Fruit fly (Drosophila melanogaster) whole organism, embryonic: ENCODE measurements around the gene CG10011.

Source experiments
- B-H2 ChIP-seq: fragments of 200-800 bp; sonication (Bioruptor generic); optimal IDR thresholded peaks from 2 replicates; lab custom pipeline; 2018; ENCODE audit warnings: missing biosample characterization, mild to moderate bottlenecking, missing genetic modification characterization
- CG10366 ChIP-seq: fragments of 200-800 bp; sonication (Bioruptor generic); IDR thresholded peaks from 2 replicates; pipeline ENCODE4 v1.3.6; 2022; ENCODE audit warnings: missing biosample characterization, missing genetic modification characterization
- CG11456 ChIP-seq: fragments of 200-800 bp; sonication (Bioruptor generic); IDR thresholded peaks from 3 replicates; pipeline ENCODE4 v1.3.6; 2022; ENCODE audit warnings: missing biosample characterization, missing genetic modification characterization
- CG12219 ChIP-seq: fragments of 200-800 bp; sonication (Bioruptor generic); optimal IDR thresholded peaks from 3 replicates; lab custom pipeline; 2018; ENCODE audit warnings: missing biosample characterization, mild to moderate bottlenecking, missing genetic modification characterization
- CG12769 ChIP-seq: fragments of 200-800 bp; sonication (Bioruptor generic); optimal IDR thresholded peaks from 2 replicates; lab custom pipeline; 2019; ENCODE audit warnings: missing biosample characterization, mild to moderate bottlenecking, missing genetic modification characterization, moderate library complexity
- CG15073 ChIP-seq: fragments of 200-800 bp; sonication (Bioruptor generic); optimal IDR thresholded peaks from 2 replicates; lab custom pipeline; 2016; ENCODE audit warnings: missing biosample characterization, missing genetic modification characterization
- CG15269 ChIP-seq: fragments of 200-800 bp; sonication (Bioruptor generic); optimal IDR thresholded peaks from 2 replicates; lab custom pipeline; 2018; ENCODE audit warnings: missing biosample characterization, mild to moderate bottlenecking, missing genetic modification characterization, moderate library complexity
- CG1529 ChIP-seq: fragments of 200-800 bp; sonication (Bioruptor generic); optimal IDR thresholded peaks from 3 replicates; lab custom pipeline; 2018; ENCODE audit warnings: missing biosample characterization, missing genetic modification characterization
- CG17568 ChIP-seq: fragments of 200-800 bp; sonication (Bioruptor generic); optimal IDR thresholded peaks from 2 replicates; lab custom pipeline; 2018; ENCODE audit warnings: missing biosample characterization, mild to moderate bottlenecking, missing genetic modification characterization, moderate library complexity
- CG2202 ChIP-seq: fragments of 200-800 bp; sonication (Bioruptor generic); optimal IDR thresholded peaks from 2 replicates; lab custom pipeline; 2018; ENCODE audit warnings: missing biosample characterization, mild to moderate bottlenecking, missing genetic modification characterization
- CG32772 ChIP-seq: fragments of 200-800 bp; sonication (Bioruptor generic); IDR thresholded peaks from 2 replicates; pipeline ENCODE4 v1.3.6; 2022; ENCODE audit warnings: missing biosample characterization, missing genetic modification characterization
- CG33213 ChIP-seq: fragments of 200-800 bp; sonication (Bioruptor generic); optimal IDR thresholded peaks from 3 replicates; lab custom pipeline; 2016; ENCODE audit warnings: missing biosample characterization, missing genetic modification characterization
- CG43689 ChIP-seq: fragments of 200-800 bp; sonication (Bioruptor generic); IDR thresholded peaks from 2 replicates; pipeline ENCODE4 v1.3.6; 2022; ENCODE audit warnings: missing biosample characterization, missing genetic modification characterization
- CG4404 ChIP-seq: fragments of 200-800 bp; sonication (Bioruptor generic); IDR thresholded peaks from 2 replicates; pipeline ENCODE4 v1.3.6; 2022; ENCODE audit warnings: missing biosample characterization, missing genetic modification characterization
- CG4854 ChIP-seq: fragments of 200-800 bp; sonication (Bioruptor generic); optimal IDR thresholded peaks from 2 replicates; lab custom pipeline; 2016; ENCODE audit warnings: missing biosample characterization, missing genetic modification characterization, inconsistent platforms
- CG6654 ChIP-seq: fragments of 200-800 bp; sonication (Bioruptor generic); optimal IDR thresholded peaks from 2 replicates; lab custom pipeline; 2017; ENCODE audit warnings: missing biosample characterization, mild to moderate bottlenecking, missing genetic modification characterization
- CG9817 ChIP-seq: fragments of 200-800 bp; sonication (Bioruptor generic); optimal IDR thresholded peaks from 2 replicates; lab custom pipeline; 2018; ENCODE audit warnings: missing biosample characterization, mild to moderate bottlenecking, missing genetic modification characterization, moderate library complexity
- CoRest ChIP-seq: fragments of 200-800 bp; sonication (Bioruptor generic); optimal IDR thresholded peaks from 3 replicates; lab custom pipeline; 2018; ENCODE audit warnings: missing biosample characterization, mild to moderate bottlenecking, missing genetic modification characterization, moderate library complexity
- Dad ChIP-seq: fragments of 200-800 bp; sonication (Bioruptor generic); optimal IDR thresholded peaks from 3 replicates; lab custom pipeline; 2016; ENCODE audit warnings: missing biosample characterization, missing genetic modification characterization
- Dfd ChIP-seq, 2 experiments: fragments of >200 bp; optimal IDR thresholded peaks; 2 replicates each; lab custom pipeline; 2017; ENCODE audit warnings: missing biosample characterization in 2 of 2, missing genetic modification characterization in 2 of 2
- Jarid2 ChIP-seq: fragments of 200-800 bp; sonication (Bioruptor generic); optimal IDR thresholded peaks from 3 replicates; lab custom pipeline; 2017; ENCODE audit warnings: mild to moderate bottlenecking, missing biosample characterization, missing genetic modification reagents, missing genetic modification characterization
- Pdp1 ChIP-seq, 2 experiments: fragments of 200-800 bp; sonication (Bioruptor generic); optimal IDR thresholded peaks; 3 replicates each; lab custom pipeline; 2016; ENCODE audit warnings: missing biosample characterization in 2 of 2, missing genetic modification characterization in 2 of 2, mild to moderate bottlenecking in 1 of 2, moderate library complexity in 1 of 2
- Six4 ChIP-seq: fragments of 200-800 bp; sonication (Bioruptor generic); optimal IDR thresholded peaks from 2 replicates; lab custom pipeline; 2016; ENCODE audit warnings: missing biosample characterization, missing genetic modification characterization
- Tbp ChIP-seq: fragments of >200 bp; optimal IDR thresholded peaks from 2 replicates; lab custom pipeline; 2018; ENCODE audit warnings: missing biosample characterization, missing genetic modification characterization
- Trl ChIP-seq, 3 experiments: fragments of >200 bp in 2 of 3; fragments of 200-800 bp in 1 of 3; sonication (Bioruptor generic) in 1 of 3; optimal IDR thresholded peaks; 2 replicates in 1 of 3; 3 replicates in 2 of 3; lab custom pipeline; 2016 to 2017; ENCODE audit warnings: missing biosample characterization in 1 of 3, missing genetic modification characterization in 1 of 3
- Usf ChIP-seq: fragments of 200-800 bp; sonication (Bioruptor generic); optimal IDR thresholded peaks from 2 replicates; lab custom pipeline; 2017; ENCODE audit warnings: missing genotype, missing biosample characterization, missing genetic modification characterization
- bowl ChIP-seq: fragments of 200-800 bp; sonication (Bioruptor generic); IDR thresholded peaks from 2 replicates; pipeline ENCODE4 v1.3.6; 2022; ENCODE audit warnings: missing biosample characterization, missing genetic modification characterization
- croc ChIP-seq: fragments of 200-800 bp; sonication (Bioruptor generic); conservative IDR thresholded peaks from 3 replicates; pipeline ENCODE4 v1.3.6; 2022; ENCODE audit warnings: missing biosample characterization, missing genetic modification characterization
- cwo ChIP-seq: fragments of 200-800 bp; sonication (Bioruptor generic); optimal IDR thresholded peaks from 3 replicates; lab custom pipeline; 2017; ENCODE audit warnings: missing biosample characterization, missing genetic modification characterization, mild to moderate bottlenecking, moderate library complexity, missing genetic modification reagents
- dan ChIP-seq: fragments of 200-800 bp; sonication (Bioruptor generic); IDR thresholded peaks from 2 replicates; pipeline ENCODE4 v1.3.6; 2022; ENCODE audit warnings: missing biosample characterization, missing genetic modification characterization
- ham ChIP-seq: fragments of 200-800 bp; sonication (Bioruptor generic); IDR thresholded peaks from 2 replicates; pipeline ENCODE4 v1.3.6; 2022; ENCODE audit warnings: missing biosample characterization, missing genetic modification characterization
- kah ChIP-seq: fragments of 200-800 bp; sonication (Bioruptor generic); optimal IDR thresholded peaks from 2 replicates; lab custom pipeline; 2018; ENCODE audit warnings: missing biosample characterization, mild to moderate bottlenecking, missing genetic modification characterization
- mirr ChIP-seq: fragments of 200-800 bp; sonication (Bioruptor generic); optimal IDR thresholded peaks from 3 replicates; lab custom pipeline; 2018; ENCODE audit warnings: missing biosample characterization, mild to moderate bottlenecking, missing genetic modification characterization
- nerfin-2 ChIP-seq: fragments of 200-800 bp; sonication (Bioruptor generic); IDR thresholded peaks from 2 replicates; pipeline ENCODE4 v1.3.6; 2022; ENCODE audit warnings: missing biosample characterization, missing genetic modification characterization; ENCODE audit not compliant: partially characterized antibody
- pita ChIP-seq: fragments of 200-800 bp; sonication (Bioruptor generic); optimal IDR thresholded peaks from 2 replicates; lab custom pipeline; 2017; ENCODE audit warnings: missing biosample characterization, mild to moderate bottlenecking, missing genetic modification characterization
- sd ChIP-seq: fragments of 200-800 bp; sonication (Bioruptor generic); optimal IDR thresholded peaks from 3 replicates; lab custom pipeline; 2018; ENCODE audit warnings: missing biosample characterization, mild to moderate bottlenecking, missing genetic modification characterization, moderate library complexity
- sob ChIP-seq: fragments of 200-800 bp; sonication (Bioruptor generic); IDR thresholded peaks from 2 replicates; pipeline ENCODE4 v1.3.6; 2022; ENCODE audit warnings: missing biosample characterization, missing genetic modification characterization
- tup ChIP-seq: fragments of 200-800 bp; sonication (Bioruptor generic); optimal IDR thresholded peaks from 2 replicates; lab custom pipeline; 2016; ENCODE audit warnings: missing biosample characterization, mild to moderate bottlenecking, missing genetic modification characterization, moderate library complexity
- unc-4 ChIP-seq: fragments of 200-800 bp; sonication (Bioruptor generic); IDR thresholded peaks from 2 replicates; pipeline ENCODE4 v1.3.6; 2022; ENCODE audit warnings: missing biosample characterization, missing genetic modification characterization; ENCODE audit not compliant: partially characterized antibody
- z ChIP-seq: fragments of 200-800 bp; sonication (Bioruptor generic); IDR thresholded peaks from 3 replicates; pipeline ENCODE4 v1.3.6; 2022; ENCODE audit warnings: missing biosample characterization, missing genetic modification characterization

CG10011 gene

DNA sequence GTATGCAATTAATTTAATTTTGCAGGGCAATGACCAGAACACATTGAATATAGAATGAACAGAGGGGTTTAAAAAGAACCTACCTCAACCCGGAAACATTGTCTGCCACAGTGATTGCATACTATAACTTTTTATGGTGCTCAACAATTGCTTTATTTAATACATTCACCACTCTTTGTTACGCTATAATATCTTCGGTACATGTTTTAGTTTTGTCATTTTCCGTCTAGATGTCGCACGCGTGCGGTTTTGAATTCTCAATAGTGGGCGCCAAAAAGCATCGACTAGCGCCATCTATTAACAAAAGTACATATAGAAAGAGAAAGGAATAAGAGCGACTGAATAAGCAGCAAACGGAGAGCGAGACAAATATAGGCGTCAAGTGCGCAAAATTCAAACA is 37.2 kb upstream of the CG10011 start (continued):
- TF ChIP-seq Jarid2 (GFP tag; lab: Kevin White, UChicago) (peak; percentile 56), tup (GFP tag; lab: Kevin White, UChicago) (no peak), croc (peak; percentile 65; the same call in 2 of the 3 replicates), B-H2 (GFP tag; lab: Kevin White, UChicago) (peak; percentile 87), CG10366 (GFP tag; lab: Robert Waterston, UW) (peak; percentile 86), CG2202 (tag; lab: Kevin White, UChicago) (peak; percentile 74), pita (GFP tag; lab: Kevin White, UChicago) (peak; percentile 67), CG4404 (0 out of 2 replicates have a peak, but pooled peaks have one; percentile 13), CG12219 (GFP tag; lab: Kevin White, UChicago) (peak; percentile 63), Dad (GFP tag; lab: Kevin White, UChicago) (peak; percentile 76), Tbp (no peak), CG43689 (GFP tag; lab: Robert Waterston, UW) (peak; percentile 61; the same call in 1 of the 2 replicates), unc-4 (no peak), dan (GFP tag; lab: Robert Waterston, UW) (no peak), bowl (GFP tag; lab: Robert Waterston, UW) (peak; percentile 56; the same call in 1 of the 2 replicates), ham (no peak), CG9817 (tag; lab: Kevin White, UChicago) (peak; percentile 91), sd (peak; percentile 84), z (GFP tag; lab: Robert Waterston, UW) (no peak; the same call in 2 of the 3 replicates), CG4854 (GFP tag; lab: Kevin White, UChicago) (no peak), CG6654 (GFP tag; lab: Kevin White, UChicago) (peak; percentile 72), mirr (peak; percentile 86), CG32772 (GFP tag; lab: Robert Waterston, UW) (peak; percentile 86), Dfd (GFP tag; optimal IDR thresholded peaks at IDR 0.05; lab: Kevin White, UChicago) (no peak), CG11456 (peak; percentile 98), Usf (GFP tag; lab: Kevin White, UChicago) (peak; percentile 63), CG33213 (peak; percentile 92), Six4 (peak; percentile 78), cwo (GFP tag; lab: Kevin White, UChicago) (no peak)

- no peak for TF ChIP-seq Pdp1 (GFP tag; optimal IDR thresholded peaks at IDR 0.05; lab: Kevin White, UChicago)
- no peak for TF ChIP-seq CG15269 (tag; lab: Kevin White, UChicago)
- TF ChIP-seq CG1529 (GFP tag; lab: Kevin White, UChicago): no peak
- no peak for TF ChIP-seq CG17568 (GFP tag; lab: Kevin White, UChicago)
- TF ChIP-seq CG15073 (GFP tag; lab: Kevin White, UChicago): no peak
- TF ChIP-seq sob (GFP tag; lab: Robert Waterston, UW): no peak
- no peak for TF ChIP-seq kah (GFP tag; lab: Kevin White, UChicago)
- no peak for TF ChIP-seq CG12769 (tag; lab: Kevin White, UChicago)
- TF ChIP-seq CoRest (tag; lab: Kevin White, UChicago): no peak
- TF ChIP-seq Trl (optimal IDR thresholded peaks at IDR 0.05; lab: Kevin White, UChicago): no peak
- no peak for TF ChIP-seq Trl (GFP tag; optimal IDR thresholded peaks at IDR 0.05; lab: Kevin White, UChicago)
- TF ChIP-seq nerfin-2: no peak
- TF ChIP-seq, all 482 proteins: peak for 0
Measured at dm6 chr3R:28670404-28670803, 35.5 kb upstream of the CG10011 start, which contains the start of gene Sid. Sid (plus strand) TSS chr3R:28670704.
